Worm (Caenorhabditis elegans): ENCODE results near the gene nas-17.

ce11 chrV:11402610-11403009 is 3.9 kb downstream of the nas-17 start, which contains the start of gene nas-19:
- no peak for TF ChIP-seq lin-13 (GFP tag; optimal IDR thresholded peaks at IDR 0.05)
- no peak for TF ChIP-seq snpc-4 (tag; optimal IDR thresholded peaks at IDR 0.05)
- no peak for TF ChIP-seq mep-1 (tag; optimal IDR thresholded peaks at IDR 0.05)
- TF ChIP-seq mdl-1 (tag; optimal IDR thresholded peaks at IDR 0.05): no peak
- TF ChIP-seq fkh-4 (tag; optimal IDR thresholded peaks at IDR 0.05; ENCODE audit: borderline replicate concordance): no peak

Measured in whole organism, L1 larva.